ENCODE assay signal across 2 fruit fly cellular contexts in genomic region chrX:5935072-5935738, dm6.
TF ChIP-seq lines count a peak whose summit lies in the region.

No protein-coding gene starts in this region.

TF ChIP-seq in whole organism, embryonic, 481 proteins besides CTCF, POLR2A, EP300 and RAD21 (continued from another document):
- TF ChIP-seq crol (GFP tag; IDR thresholded peaks at IDR 0.05; lab: Robert Waterston, UW), result peak; percentile 62; the same call in 1 of the 2 replicates
- TF ChIP-seq pnt (GFP tag; optimal IDR thresholded peaks at IDR 0.05; lab: Kevin White, UChicago), result no peak
- TF ChIP-seq Hsf (GFP tag; optimal IDR thresholded peaks at IDR 0.05; lab: Kevin White, UChicago), result no peak
- peak; percentile 3 for TF ChIP-seq stwl (tag; optimal IDR thresholded peaks at IDR 0.05; lab: Kevin White, UChicago)
- TF ChIP-seq CG18619 (GFP tag; optimal IDR thresholded peaks at IDR 0.05; lab: Kevin White, UChicago), result no peak
- TF ChIP-seq pum (GFP tag; optimal IDR thresholded peaks at IDR 0.05; lab: Kevin White, UChicago), result no peak
- TF ChIP-seq yki (optimal IDR thresholded peaks at IDR 0.05; lab: Kevin White, UChicago), result no peak
- no peak for TF ChIP-seq CG3838 (GFP tag; optimal IDR thresholded peaks at IDR 0.05; lab: Kevin White, UChicago)
- TF ChIP-seq mam (GFP tag; optimal IDR thresholded peaks at IDR 0.05; lab: Kevin White, UChicago), result no peak
- peak; percentile 18 for TF ChIP-seq abd-A (tag; optimal IDR thresholded peaks at IDR 0.05; lab: Kevin White, UChicago)
- TF ChIP-seq CG2678 (tag; optimal IDR thresholded peaks at IDR 0.05; lab: Kevin White, UChicago), result no peak

TF ChIP-seq in whole organism, prepupa, 60 proteins besides CTCF, POLR2A, EP300 and RAD21 (continued from another document):
- TF ChIP-seq Eip93F (GFP tag; optimal IDR thresholded peaks at IDR 0.05; lab: Kevin White, UChicago), result no peak
- no peak for TF ChIP-seq CG11294 (GFP tag; IDR thresholded peaks at IDR 0.05; lab: Robert Waterston, UW)
- peak; percentile 65 for TF ChIP-seq fd59A (GFP tag; optimal IDR thresholded peaks at IDR 0.05; lab: Kevin White, UChicago)
- TF ChIP-seq CG11762 (GFP tag; optimal IDR thresholded peaks at IDR 0.05; lab: Kevin White, UChicago; ENCODE audit: insufficient read depth), result peak; percentile 1
- peak; percentile 75 for TF ChIP-seq dsx (GFP tag; optimal IDR thresholded peaks at IDR 0.05; lab: Kevin White, UChicago; ENCODE audit: poor library complexity, severe bottlenecking)
- TF ChIP-seq CG16779 (tag; optimal IDR thresholded peaks at IDR 0.05; lab: Kevin White, UChicago), result peak; percentile 86
- peak; percentile 55 for TF ChIP-seq Gug (GFP tag; IDR thresholded peaks at IDR 0.05; lab: Robert Waterston, UW)
- TF ChIP-seq OdsH (GFP tag; optimal IDR thresholded peaks at IDR 0.05; lab: Kevin White, UChicago), result peak; percentile 46
- TF ChIP-seq fkh (GFP tag; optimal IDR thresholded peaks at IDR 0.05; lab: Kevin White, UChicago), result no peak
- TF ChIP-seq CG10669 (GFP tag; optimal IDR thresholded peaks at IDR 0.05; lab: Kevin White, UChicago), result peak; percentile 77
- peak; percentile 35 for TF ChIP-seq Sox14 (GFP tag; optimal IDR thresholded peaks at IDR 0.05; lab: Kevin White, UChicago)
- peak; percentile 72 for TF ChIP-seq net (GFP tag; optimal IDR thresholded peaks at IDR 0.05; lab: Kevin White, UChicago)
- TF ChIP-seq CG31627 (GFP tag; optimal IDR thresholded peaks at IDR 0.05; lab: Kevin White, UChicago), result no peak
- TF ChIP-seq eg (GFP tag; IDR thresholded peaks at IDR 0.05; lab: Robert Waterston, UW), result peak; percentile 91
- TF ChIP-seq svp (GFP tag; lab: Kevin White, UChicago), result no peak
- peak; percentile 79 for TF ChIP-seq CG8119 (GFP tag; IDR thresholded peaks at IDR 0.05; lab: Robert Waterston, UW)
- TF ChIP-seq topi (GFP tag; optimal IDR thresholded peaks at IDR 0.05; lab: Kevin White, UChicago), result no peak
- peak; percentile 42 for TF ChIP-seq CG6792 (GFP tag; optimal IDR thresholded peaks at IDR 0.05; lab: Kevin White, UChicago)
- no peak for TF ChIP-seq Hr39 (GFP tag; optimal IDR thresholded peaks at IDR 0.05; lab: Kevin White, UChicago)
- peak; percentile 95 for TF ChIP-seq dac (GFP tag; optimal IDR thresholded peaks at IDR 0.05; lab: Kevin White, UChicago)
- peak; percentile 61 for TF ChIP-seq pdm3 (GFP tag; optimal IDR thresholded peaks at IDR 0.05; lab: Kevin White, UChicago)
- TF ChIP-seq CG7368 (GFP tag; optimal IDR thresholded peaks at IDR 0.05; lab: Kevin White, UChicago), result peak; percentile 12
- peak; percentile 89 for TF ChIP-seq CG9139 (GFP tag; optimal IDR thresholded peaks at IDR 0.05; lab: Kevin White, UChicago)
- no peak for TF ChIP-seq Ets21C (GFP tag; optimal IDR thresholded peaks at IDR 0.05; lab: Kevin White, UChicago)
- TF ChIP-seq Lpt (GFP tag; optimal IDR thresholded peaks at IDR 0.05; lab: Kevin White, UChicago), result peak; percentile 91
- peak; percentile 89 for TF ChIP-seq CG6808 (GFP tag; optimal IDR thresholded peaks at IDR 0.05; lab: Kevin White, UChicago)
- no peak for TF ChIP-seq Smox (GFP tag; optimal IDR thresholded peaks at IDR 0.05; lab: Kevin White, UChicago)
- peak; percentile 85 for TF ChIP-seq CG3032 (tag; optimal IDR thresholded peaks at IDR 0.05; lab: Kevin White, UChicago)
- peak; percentile 73 to 74 for TF ChIP-seq salr (GFP tag; optimal IDR thresholded peaks at IDR 0.05; lab: Kevin White, UChicago)
- TF ChIP-seq Sox15 (GFP tag; optimal IDR thresholded peaks at IDR 0.05; lab: Kevin White, UChicago), result no peak
- TF ChIP-seq Sox102F (GFP tag; optimal IDR thresholded peaks at IDR 0.05; lab: Kevin White, UChicago), result no peak
- no peak for TF ChIP-seq cyc (GFP tag; optimal IDR thresholded peaks at IDR 0.05; lab: Kevin White, UChicago)
- peak; percentile 55 for TF ChIP-seq achi (GFP tag; optimal IDR thresholded peaks at IDR 0.05; lab: Kevin White, UChicago)
- TF ChIP-seq CG11902 (GFP tag; optimal IDR thresholded peaks at IDR 0.05; lab: Kevin White, UChicago), result no peak
- TF ChIP-seq Eip78C (GFP tag; lab: Kevin White, UChicago), result peak; percentile 60
- peak; percentile 33 for TF ChIP-seq CG10631 (GFP tag; optimal IDR thresholded peaks at IDR 0.05; lab: Kevin White, UChicago)
- peak; percentile 90 for TF ChIP-seq CG6276 (GFP tag; optimal IDR thresholded peaks at IDR 0.05; lab: Kevin White, UChicago)
- TF ChIP-seq Eip75B (GFP tag; optimal IDR thresholded peaks at IDR 0.05; lab: Kevin White, UChicago), result peak; percentile 41
- TF ChIP-seq CG15336 (GFP tag; IDR thresholded peaks at IDR 0.05; lab: Robert Waterston, UW), result peak; percentile 67
